Fruit fly (Drosophila melanogaster): ENCODE data around the gene CG33725.

Gene CG33725

dm6 chr3L:12533392-12534070, 51.1 kb downstream of the CG33725 start, which contains the start of the genes Tsf2 and CG34242 (continued):
- TF ChIP-seq Vsx1 (GFP tag; optimal IDR thresholded peaks at IDR 0.05) (no peak), CG4282 (GFP tag; optimal IDR thresholded peaks at IDR 0.05) (no peak), Fer1 (GFP tag; optimal IDR thresholded peaks at IDR 0.05) (peak; percentile 72), gfzf (GFP tag; optimal IDR thresholded peaks at IDR 0.05) (peak; percentile 63), hbn (GFP tag; IDR thresholded peaks at IDR 0.05; ENCODE audit: partially characterized antibody) (no peak), gce (GFP tag; IDR thresholded peaks at IDR 0.05) (peak; percentile 94), knrl (GFP tag; IDR thresholded peaks at IDR 0.05; ENCODE audit: partially characterized antibody) (no peak), tx (GFP tag; optimal IDR thresholded peaks at IDR 0.05) (no peak), CG11398 (GFP tag; optimal IDR thresholded peaks at IDR 0.05) (no peak), Awh (GFP tag; IDR thresholded peaks at IDR 0.05) (peak; percentile 96), Stat92E (GFP tag; optimal IDR thresholded peaks at IDR 0.05) (peak in 1 of 3 experiments; percentile 26), Atf3 (GFP tag; optimal IDR thresholded peaks at IDR 0.05) (no peak), cwo (GFP tag; optimal IDR thresholded peaks at IDR 0.05) (peak; percentile 64), nmo (GFP tag; optimal IDR thresholded peaks at IDR 0.05) (peak; percentile 65), CTCF (GFP tag; optimal IDR thresholded peaks at IDR 0.05) (peak; percentile 10), nerfin-1 (tag; optimal IDR thresholded peaks at IDR 0.05) (peak; percentile 80), Hr39 (optimal IDR thresholded peaks at IDR 0.05) (no peak), CG32767 (GFP tag; IDR thresholded peaks at IDR 0.05) (no peak), oc (tag; optimal IDR thresholded peaks at IDR 0.05) (no peak), CG7839 (tag; optimal IDR thresholded peaks at IDR 0.05) (peak; percentile 52), mld (GFP tag; IDR thresholded peaks at IDR 0.05; ENCODE audit: partially characterized antibody) (no peak), en (GFP tag; optimal IDR thresholded peaks at IDR 0.05) (no peak), Drgx (GFP tag; IDR thresholded peaks at IDR 0.05) (peak; percentile 95), CG2678 (tag; optimal IDR thresholded peaks at IDR 0.05) (peak; percentile 93), lmd (GFP tag; IDR thresholded peaks at IDR 0.05) (peak; percentile 95), CG32772 (GFP tag; IDR thresholded peaks at IDR 0.05) (peak; percentile 96), Adf1 (GFP tag; IDR thresholded peaks at IDR 0.05) (no peak), TFAM (GFP tag; optimal IDR thresholded peaks at IDR 0.05) (no peak), CG13123 (GFP tag; optimal IDR thresholded peaks at IDR 0.05) (no peak), hkb (optimal IDR thresholded peaks at IDR 0.05) (no peak), hkb (GFP tag; IDR thresholded peaks at IDR 0.05) (peak; percentile 85), ato (GFP tag; IDR thresholded peaks at IDR 0.05; ENCODE audit: partially characterized antibody) (no peak), B-H1 (GFP tag; IDR thresholded peaks at IDR 0.05) (peak; percentile 54; the same call in 2 of the 3 replicates), slbo (GFP tag; IDR thresholded peaks at IDR 0.05) (peak; percentile 69), Eip74EF (GFP tag; optimal IDR thresholded peaks at IDR 0.05) (peak in 1 of 2 experiments; percentile 33), chn (GFP tag; optimal IDR thresholded peaks at IDR 0.05) (no peak), scrt (GFP tag; optimal IDR thresholded peaks at IDR 0.05) (peak; percentile 73), CG12391 (tag; optimal IDR thresholded peaks at IDR 0.05) (peak; percentile 53), CG12299 (tag; optimal IDR thresholded peaks at IDR 0.05) (peak; percentile 16), luna (GFP tag; optimal IDR thresholded peaks at IDR 0.05) (no peak), da (GFP tag; optimal IDR thresholded peaks at IDR 0.05) (no peak), kni (GFP tag; optimal IDR thresholded peaks at IDR 0.05) (no peak), Lpt (GFP tag; optimal IDR thresholded peaks at IDR 0.05) (no peak), dati (GFP tag; IDR thresholded peaks at IDR 0.05) (no peak), chif (GFP tag; optimal IDR thresholded peaks at IDR 0.05) (no peak), bab2 (GFP tag; optimal IDR thresholded peaks at IDR 0.05) (no peak), zf30C (GFP tag; optimal IDR thresholded peaks at IDR 0.05) (no peak), CG10147 (GFP tag; optimal IDR thresholded peaks at IDR 0.05) (peak; percentile 76), D19B (GFP tag; optimal IDR thresholded peaks at IDR 0.05) (no peak), CG7271 (tag; optimal IDR thresholded peaks at IDR 0.05) (peak; percentile 76), vvl (GFP tag; IDR thresholded peaks at IDR 0.05) (peak; percentile 96)
